Worm (Caenorhabditis elegans) whole organism, late embryonic: ENCODE results near the gene T15B12.1.

Experiments used
- C08G9.2 ChIP-seq: sonication (generic microtip); optimal IDR thresholded peaks from 2 replicates; lab custom pipeline; 2016; ENCODE audit warnings: mild to moderate bottlenecking, missing genetic modification characterization, moderate library complexity, missing compliant biosample characterization
- C38D4.7 ChIP-seq: fragments of 200-800 bp; sonication (Bioruptor generic); optimal IDR thresholded peaks from 2 replicates; lab custom pipeline; 2018; ENCODE audit warnings: mild to moderate bottlenecking, missing genetic modification characterization, moderate library complexity, missing compliant biosample characterization
- T23F11.4 ChIP-seq: fragments of 200-800 bp; sonication (Bioruptor generic); optimal IDR thresholded peaks from 2 replicates; lab custom pipeline; 2018; ENCODE audit warnings: mild to moderate bottlenecking, missing genetic modification characterization, missing compliant biosample characterization
- Y22D7AL.16 ChIP-seq: sonication (generic microtip); optimal IDR thresholded peaks from 2 replicates; lab custom pipeline; 2016; ENCODE audit warnings: missing genetic modification characterization, missing compliant biosample characterization
- ahr-1 ChIP-seq: sonication (generic microtip); optimal IDR thresholded peaks from 2 replicates; lab custom pipeline; 2016; ENCODE audit warnings: missing genetic modification characterization, missing compliant biosample characterization
- ama-1 ChIP-seq: fragments of 150-350 bp; optimal IDR thresholded peaks from 2 replicates; lab custom pipeline; 2014
- ceh-14 ChIP-seq: sonication (generic microtip); optimal IDR thresholded peaks from 2 replicates; lab custom pipeline; 2016; ENCODE audit warnings: missing genotype, missing genetic modification characterization, missing compliant biosample characterization
- ceh-18 ChIP-seq: sonication (generic microtip); optimal IDR thresholded peaks from 2 replicates; lab custom pipeline; 2016; ENCODE audit warnings: missing genetic modification characterization, missing compliant biosample characterization
- ceh-19 ChIP-seq: fragments of 200-800 bp; sonication (Bioruptor generic); optimal IDR thresholded peaks from 2 replicates; lab custom pipeline; 2018; ENCODE audit warnings: mild to moderate bottlenecking, missing genetic modification characterization, missing compliant biosample characterization
- ceh-2 ChIP-seq: sonication (generic microtip); optimal IDR thresholded peaks from 2 replicates; lab custom pipeline; 2016; ENCODE audit warnings: missing genotype, missing genetic modification characterization, missing compliant biosample characterization
- ceh-22 ChIP-seq: sonication (generic microtip); optimal IDR thresholded peaks from 2 replicates; lab custom pipeline; 2017; ENCODE audit warnings: missing biosample characterization, missing genetic modification characterization
- ceh-24 ChIP-seq: sonication (generic microtip); optimal IDR thresholded peaks from 2 replicates; lab custom pipeline; 2016; ENCODE audit warnings: mild to moderate bottlenecking, missing genetic modification characterization, missing compliant biosample characterization
- ceh-30 ChIP-seq: fragments of 150-350 bp; optimal IDR thresholded peaks from 2 replicates; lab custom pipeline; 2014; ENCODE audit warnings: missing biosample characterization, missing genetic modification characterization
- ceh-31 ChIP-seq: sonication (generic microtip); optimal IDR thresholded peaks from 2 replicates; lab custom pipeline; 2016; ENCODE audit warnings: missing genetic modification characterization, missing compliant biosample characterization
- ceh-45 ChIP-seq: fragments of 200-800 bp; sonication (Bioruptor generic); IDR thresholded peaks from 2 replicates; pipeline ENCODE4 v1.3.6; 2022; ENCODE audit warnings: missing genetic modification reagents, missing genetic modification characterization, missing compliant biosample characterization
- ceh-48 ChIP-seq: sonication (generic microtip); optimal IDR thresholded peaks from 2 replicates; lab custom pipeline; 2016; ENCODE audit warnings: missing genetic modification characterization, inconsistent platforms, missing compliant biosample characterization
- ceh-6 ChIP-seq: fragments of 200-800 bp; sonication (Bioruptor generic); optimal IDR thresholded peaks from 2 replicates; lab custom pipeline; 2018; ENCODE audit warnings: mild to moderate bottlenecking, missing genetic modification characterization, missing compliant biosample characterization
- ceh-9 ChIP-seq: sonication (generic microtip); optimal IDR thresholded peaks from 2 replicates; lab custom pipeline; 2016; ENCODE audit warnings: mild to moderate bottlenecking, missing genetic modification characterization, inconsistent platforms, missing compliant biosample characterization
- che-1 ChIP-seq: sonication (generic microtip); optimal IDR thresholded peaks from 2 replicates; lab custom pipeline; 2016; ENCODE audit warnings: mild to moderate bottlenecking, missing genetic modification characterization, missing compliant biosample characterization
- dmd-4 ChIP-seq: sonication (generic microtip); optimal IDR thresholded peaks from 2 replicates; lab custom pipeline; 2016; ENCODE audit warnings: borderline replicate concordance, missing genetic modification characterization, missing compliant biosample characterization
- dve-1 ChIP-seq: sonication (generic microtip); optimal IDR thresholded peaks from 2 replicates; lab custom pipeline; 2017; ENCODE audit warnings: antibody characterized with exemption, mild to moderate bottlenecking, missing genetic modification characterization, missing compliant biosample characterization
- ets-4 ChIP-seq: sonication (generic microtip); optimal IDR thresholded peaks from 2 replicates; lab custom pipeline; 2016; ENCODE audit warnings: missing genetic modification characterization, missing compliant biosample characterization
- eyg-1 ChIP-seq: sonication (generic microtip); optimal IDR thresholded peaks from 2 replicates; lab custom pipeline; 2016; ENCODE audit warnings: missing genotype, missing genetic modification characterization, missing compliant biosample characterization
- fkh-10 ChIP-seq: fragments of 150-350 bp; optimal IDR thresholded peaks from 2 replicates; lab custom pipeline; 2014; ENCODE audit warnings: missing biosample characterization, missing genetic modification reagents, missing genetic modification characterization
- hlh-15 ChIP-seq: sonication (generic microtip); optimal IDR thresholded peaks from 2 replicates; lab custom pipeline; 2016; ENCODE audit warnings: missing genetic modification characterization, missing compliant biosample characterization
- hlh-6 ChIP-seq: sonication (generic microtip); optimal IDR thresholded peaks from 2 replicates; lab custom pipeline; 2016; ENCODE audit warnings: missing genotype, missing genetic modification characterization, missing compliant biosample characterization
- hlh-8 ChIP-seq: sonication (generic microtip); optimal IDR thresholded peaks from 2 replicates; lab custom pipeline; 2016; ENCODE audit warnings: missing genotype, missing genetic modification characterization, missing compliant biosample characterization
- lim-6 ChIP-seq: sonication (generic microtip); optimal IDR thresholded peaks from 2 replicates; lab custom pipeline; 2016; ENCODE audit warnings: missing genetic modification characterization, missing compliant biosample characterization
- lin-11 ChIP-seq: fragments of 200-800 bp; sonication (Bioruptor generic); optimal IDR thresholded peaks from 2 replicates; lab custom pipeline; 2018; ENCODE audit warnings: mild to moderate bottlenecking, missing genetic modification characterization, missing compliant biosample characterization
- madf-2 ChIP-seq: sonication (generic microtip); optimal IDR thresholded peaks from 2 replicates; lab custom pipeline; 2017; ENCODE audit warnings: missing genetic modification characterization, missing compliant biosample characterization
- mec-3 ChIP-seq: sonication (generic microtip); optimal IDR thresholded peaks from 2 replicates; lab custom pipeline; 2016; ENCODE audit warnings: borderline replicate concordance, missing genetic modification characterization, missing compliant biosample characterization
- nfya-1 ChIP-seq: sonication (generic microtip); optimal IDR thresholded peaks from 2 replicates; lab custom pipeline; 2017; ENCODE audit warnings: missing genetic modification characterization, mild to moderate bottlenecking, missing compliant biosample characterization, antibody characterized with exemption, moderate library complexity
- nhr-11 ChIP-seq: fragments of 150-350 bp; optimal IDR thresholded peaks from 2 replicates; lab custom pipeline; 2014; ENCODE audit warnings: missing biosample characterization, missing genetic modification characterization
- npax-4 ChIP-seq: sonication (generic microtip); optimal IDR thresholded peaks from 2 replicates; lab custom pipeline; 2016; ENCODE audit warnings: missing genetic modification characterization, missing compliant biosample characterization
- odd-2 ChIP-seq: sonication (generic microtip); optimal IDR thresholded peaks from 2 replicates; lab custom pipeline; 2017; ENCODE audit warnings: antibody characterized with exemption, mild to moderate bottlenecking, missing genetic modification characterization, missing compliant biosample characterization
- pag-3 ChIP-seq: sonication (generic microtip); optimal IDR thresholded peaks from 2 replicates; lab custom pipeline; 2016; ENCODE audit warnings: missing compliant biosample characterization, missing genetic modification characterization, borderline replicate concordance
- pat-9 ChIP-seq: fragments of 200-800 bp; sonication (Bioruptor generic); optimal IDR thresholded peaks from 2 replicates; lab custom pipeline; 2018; ENCODE audit warnings: mild to moderate bottlenecking, missing genetic modification characterization, moderate library complexity, missing compliant biosample characterization
- pax-1 ChIP-seq: fragments of 150-350 bp; optimal IDR thresholded peaks from 2 replicates; lab custom pipeline; 2014; ENCODE audit warnings: missing biosample characterization, missing genetic modification characterization
- pha-2 ChIP-seq: sonication (generic microtip); optimal IDR thresholded peaks from 2 replicates; lab custom pipeline; 2017; ENCODE audit warnings: mild to moderate bottlenecking, missing genetic modification characterization, missing compliant biosample characterization
- pha-4 ChIP-seq: fragments of 150-350 bp; optimal IDR thresholded peaks from 2 replicates; lab custom pipeline; 2018; ENCODE audit warnings: missing biosample characterization, missing genetic modification reagents, missing genetic modification characterization
- pqm-1 ChIP-seq: sonication (generic microtip); optimal IDR thresholded peaks from 2 replicates; lab custom pipeline; 2016; ENCODE audit warnings: missing genetic modification characterization, missing compliant biosample characterization
- pros-1 ChIP-seq: fragments of 150-350 bp; optimal IDR thresholded peaks from 2 replicates; lab custom pipeline; 2014; ENCODE audit warnings: missing biosample characterization, missing genetic modification reagents, missing genetic modification characterization
- ref-2 ChIP-seq: sonication (generic microtip); optimal IDR thresholded peaks from 2 replicates; lab custom pipeline; 2016; ENCODE audit warnings: missing genetic modification characterization, missing compliant biosample characterization
- rnt-1 ChIP-seq: sonication (generic microtip); optimal IDR thresholded peaks from 2 replicates; lab custom pipeline; 2016; ENCODE audit warnings: missing genetic modification characterization, missing compliant biosample characterization
- sdc-2 ChIP-seq: sonication (generic microtip); optimal IDR thresholded peaks from 2 replicates; lab custom pipeline; 2016; ENCODE audit warnings: missing genotype, missing genetic modification characterization, missing compliant biosample characterization
- sox-2 ChIP-seq: fragments of 200-800 bp; sonication (Bioruptor generic); IDR thresholded peaks from 2 replicates; pipeline ENCODE4 v1.3.6; 2022; ENCODE audit warnings: missing genetic modification reagents, missing genetic modification characterization, missing compliant biosample characterization
- syd-9 ChIP-seq: sonication (generic microtip); optimal IDR thresholded peaks from 2 replicates; lab custom pipeline; 2016; ENCODE audit warnings: mild to moderate bottlenecking, missing genetic modification characterization, moderate library complexity, missing compliant biosample characterization
- tbx-2 ChIP-seq: sonication (generic microtip); optimal IDR thresholded peaks from 2 replicates; lab custom pipeline; 2016; ENCODE audit warnings: missing genetic modification characterization, missing compliant biosample characterization
- unc-42 ChIP-seq: sonication (generic microtip); optimal IDR thresholded peaks from 2 replicates; lab custom pipeline; 2016; ENCODE audit warnings: missing genotype, missing genetic modification characterization, missing compliant biosample characterization
- unc-55 ChIP-seq: sonication (generic microtip); optimal IDR thresholded peaks from 2 replicates; lab custom pipeline; 2017; ENCODE audit warnings: missing biosample characterization, missing genetic modification reagents, missing genetic modification characterization
- unc-86 ChIP-seq: sonication (generic microtip); optimal IDR thresholded peaks from 2 replicates; lab custom pipeline; 2016; ENCODE audit warnings: missing genetic modification characterization, missing compliant biosample characterization
- zip-5 ChIP-seq: sonication (generic microtip); optimal IDR thresholded peaks from 2 replicates; lab custom pipeline; 2016; ENCODE audit warnings: missing genetic modification characterization, missing compliant biosample characterization
- ztf-16 ChIP-seq: sonication (generic microtip); optimal IDR thresholded peaks from 2 replicates; lab custom pipeline; 2017; ENCODE audit warnings: missing genetic modification characterization, missing compliant biosample characterization

Gene T15B12.1

DNA sequence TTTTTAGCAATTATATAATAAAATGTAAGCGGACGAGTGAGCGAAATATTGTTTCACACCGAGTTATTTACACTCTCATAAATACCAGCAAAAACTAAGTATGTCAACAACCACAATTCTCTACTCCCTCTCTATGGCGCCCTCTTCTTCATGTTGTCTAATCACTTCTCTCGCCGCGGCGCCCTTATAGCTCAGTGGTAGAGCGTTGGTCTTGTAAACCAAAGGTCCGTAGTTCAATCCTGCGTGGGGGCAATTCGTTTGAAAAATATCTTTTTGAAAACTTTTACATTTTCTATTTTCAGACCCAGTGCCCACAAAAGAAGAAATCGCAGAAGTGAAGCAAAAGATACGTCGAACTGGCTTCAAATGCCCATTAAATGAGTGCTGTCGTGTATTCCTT lies 17.7 kb downstream of the T15B12.1 start (continued):
- peak; percentile 14 for TF ChIP-seq pha-2 (tag; lab: Kevin White, UChicago)
- TF ChIP-seq hlh-8 (tag; lab: Kevin White, UChicago): no peak
- peak; percentile 5 for TF ChIP-seq ahr-1
- peak; percentile 59 for TF ChIP-seq C38D4.7 (GFP tag; lab: Kevin White, UChicago)
- peak; percentile 59 for TF ChIP-seq dve-1 (tag; lab: Kevin White, UChicago)
- no peak for TF ChIP-seq pax-1 (tag; lab: Kevin White, UChicago)
- TF ChIP-seq ceh-22 (tag; lab: Kevin White, UChicago): no peak
- TF ChIP-seq ets-4 (tag; lab: Kevin White, UChicago): peak; percentile 73
- no peak for TF ChIP-seq nfya-1 (tag; lab: Kevin White, UChicago)
- no peak for TF ChIP-seq mec-3
- no peak for TF ChIP-seq sox-2
- no peak for TF ChIP-seq fkh-10
- TF ChIP-seq ceh-9 (tag; lab: Kevin White, UChicago): peak; percentile 53
- no peak for TF ChIP-seq lim-6 (tag; lab: Kevin White, UChicago)
- TF ChIP-seq pha-4: no peak
- TF ChIP-seq dmd-4 (tag; lab: Kevin White, UChicago): no peak
- TF ChIP-seq ceh-18: peak; percentile 67
- no peak for TF ChIP-seq nhr-11
- no peak for TF ChIP-seq ceh-30 (tag; lab: Kevin White, UChicago)
- peak; percentile 38 for TF ChIP-seq ceh-6
- peak; percentile 44 for TF ChIP-seq npax-4 (tag; lab: Kevin White, UChicago)
- no peak for TF ChIP-seq zip-5 (tag; lab: Kevin White, UChicago)
- TF ChIP-seq ceh-45 (GFP tag; lab: Robert Waterston, UW): peak; percentile 85
- peak; percentile 37 for TF ChIP-seq lin-11 (tag; lab: Kevin White, UChicago)
- TF ChIP-seq hlh-15 (tag; lab: Kevin White, UChicago): peak; percentile 20
- peak; percentile 51 for TF ChIP-seq Y22D7AL.16 (tag; lab: Kevin White, UChicago)
- TF ChIP-seq ref-2 (tag; lab: Kevin White, UChicago): peak; percentile 49
- TF ChIP-seq pros-1 (tag; lab: Kevin White, UChicago): no peak
- peak; percentile 75 for TF ChIP-seq pqm-1 (tag; lab: Kevin White, UChicago)
- peak; percentile 44 for TF ChIP-seq rnt-1
- TF ChIP-seq ceh-24 (tag; lab: Kevin White, UChicago): peak; percentile 35
- TF ChIP-seq T23F11.4 (GFP tag; lab: Kevin White, UChicago): peak; percentile 56
- TF ChIP-seq ceh-14: peak; percentile 90
- TF ChIP-seq ztf-16: peak; percentile 72
- peak; percentile 18 for TF ChIP-seq unc-42
- TF ChIP-seq ceh-48 (tag; lab: Kevin White, UChicago): peak; percentile 24
- TF ChIP-seq madf-2: peak; percentile 70
- TF ChIP-seq unc-86 (tag; lab: Kevin White, UChicago): peak; percentile 40
- TF ChIP-seq pag-3 (tag; lab: Kevin White, UChicago): peak; percentile 30

DNA sequence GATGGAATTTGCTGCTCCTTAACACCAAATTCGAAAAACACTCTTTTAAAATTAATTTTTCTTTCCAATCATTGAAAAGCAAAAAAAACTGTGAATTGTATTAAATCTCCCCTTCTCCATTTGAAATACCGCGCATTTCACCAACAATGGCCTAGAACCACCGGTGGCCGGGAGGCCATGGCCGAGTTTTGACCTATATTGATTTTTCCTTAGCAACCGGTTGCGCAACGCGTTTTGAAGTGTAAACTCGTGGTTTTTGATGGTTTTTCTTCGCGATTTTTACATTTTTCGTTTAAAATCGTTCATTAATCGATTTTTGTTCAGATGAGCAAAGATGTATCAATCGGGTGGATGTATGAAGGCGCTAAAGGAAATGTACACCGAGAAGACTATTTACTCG lies 20.3 kb downstream of the T15B12.1 start, which contains the start of gene mog-3:
TSS of gene mog-3 (plus strand) at position 319 of the 400 bp plus-strand sequence.
- no peak for TF ChIP-seq ceh-22 (tag; lab: Kevin White, UChicago)
- TF ChIP-seq syd-9: no peak
- TF ChIP-seq pat-9 (tag; lab: Kevin White, UChicago): no peak
- no peak for TF ChIP-seq sdc-2
- peak; percentile 97 for TF ChIP-seq C08G9.2 (tag; lab: Kevin White, UChicago)
- TF ChIP-seq odd-2 (tag; lab: Kevin White, UChicago): no peak
- TF ChIP-seq unc-55 (GFP tag; lab: Kevin White, UChicago): no peak
- TF ChIP-seq lim-6 (tag; lab: Kevin White, UChicago): peak; percentile 82
- peak; percentile 57 for TF ChIP-seq unc-42
- TF ChIP-seq ceh-48 (tag; lab: Kevin White, UChicago): peak; percentile 98
- TF ChIP-seq pha-4: no peak
- no peak for TF ChIP-seq ceh-9 (tag; lab: Kevin White, UChicago)
- no peak for TF ChIP-seq eyg-1 (tag; lab: Kevin White, UChicago)
- TF ChIP-seq npax-4 (tag; lab: Kevin White, UChicago): no peak
- peak; percentile 44 for TF ChIP-seq hlh-6
- TF ChIP-seq ets-4 (tag; lab: Kevin White, UChicago): peak; percentile 100
- TF ChIP-seq che-1 (tag; lab: Kevin White, UChicago): no peak
- TF ChIP-seq mec-3: peak; percentile 88
- peak; percentile 91 for TF ChIP-seq tbx-2 (tag; lab: Kevin White, UChicago)
- no peak for TF ChIP-seq pha-2 (tag; lab: Kevin White, UChicago)
- TF ChIP-seq ceh-2 (tag; lab: Kevin White, UChicago): peak; percentile 92
- no peak for TF ChIP-seq ceh-19
- TF ChIP-seq ceh-24 (tag; lab: Kevin White, UChicago): no peak
- TF ChIP-seq ceh-31: peak; percentile 97
- no peak for TF ChIP-seq ama-1 (lab: Kevin White, UChicago)
- peak; percentile 17 for TF ChIP-seq unc-86 (tag; lab: Kevin White, UChicago)
